Worm (Caenorhabditis elegans): ENCODE results near the gene cyp-33C11.

The cyp-33C11 gene

DNA sequence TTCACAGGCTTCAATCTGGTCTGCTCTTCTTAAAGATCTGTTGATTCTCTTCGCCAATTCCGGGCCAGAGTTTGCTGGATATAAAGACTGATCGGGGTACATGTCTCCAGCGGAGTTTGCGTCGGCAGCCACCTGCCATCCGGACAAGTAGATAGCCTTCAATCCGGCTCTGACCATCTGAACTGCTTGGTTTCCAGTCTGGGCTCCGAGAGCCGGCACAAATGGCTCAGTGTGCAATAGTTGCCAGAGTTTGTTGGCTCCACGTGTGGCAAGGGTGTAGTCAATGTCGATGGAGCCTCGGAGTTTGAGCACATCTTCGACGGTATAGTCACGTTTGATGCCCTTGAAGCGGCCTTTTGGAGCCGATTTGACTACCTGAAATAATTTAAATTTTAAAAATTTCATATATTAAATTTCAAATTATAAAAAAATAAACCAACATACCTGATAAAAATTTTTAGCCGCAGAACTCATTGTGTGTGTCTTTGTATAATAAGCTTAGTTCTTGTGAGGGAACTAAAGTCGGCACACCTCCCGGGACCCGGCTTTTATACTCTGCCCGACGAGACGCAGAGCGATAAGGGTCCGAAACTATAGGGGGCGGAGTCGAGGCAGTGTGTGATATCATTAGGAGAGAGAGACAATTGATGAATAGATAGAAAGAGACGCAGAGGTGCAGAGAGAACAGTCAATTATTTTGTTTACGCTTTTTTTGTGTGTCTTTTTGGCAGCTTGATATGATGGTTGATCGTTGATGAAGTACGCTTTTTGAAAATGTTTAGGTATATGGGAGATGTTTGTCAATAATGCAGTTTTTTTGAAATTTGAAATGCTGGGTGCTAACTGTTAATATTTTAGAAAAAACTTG is 14.9 kb upstream of the cyp-33C11 start, which contains the start of the genes icl-1 and srh-2:
TSS of gene icl-1 (minus strand) at position 521 of the 868 bp plus-strand sequence.
TSS of gene srh-2 (plus strand) at position 818 of the 868 bp plus-strand sequence.
- peak; percentile 68 for TF ChIP-seq nfya-1 (tag; optimal IDR thresholded peaks at IDR 0.05; ENCODE audit: insufficient read depth)
- TF ChIP-seq nhr-11 (tag; optimal IDR thresholded peaks at IDR 0.05) = no peak
- no peak for TF ChIP-seq sea-2 (GFP tag; optimal IDR thresholded peaks at IDR 0.05)
- no peak for TF ChIP-seq snpc-4 (tag; optimal IDR thresholded peaks at IDR 0.05)
- no peak for TF ChIP-seq ztf-11 (tag; optimal IDR thresholded peaks at IDR 0.05)
- TF ChIP-seq zag-1 (tag; optimal IDR thresholded peaks at IDR 0.05) = no peak
- peak; percentile 65 for TF ChIP-seq pqm-1 (tag; optimal IDR thresholded peaks at IDR 0.05)
- peak; percentile 15 for TF ChIP-seq fos-1 (tag; optimal IDR thresholded peaks at IDR 0.05)
- peak; percentile 67 for TF ChIP-seq ceh-28 (tag; optimal IDR thresholded peaks at IDR 0.05)
- TF ChIP-seq lin-39 (tag; optimal IDR thresholded peaks at IDR 0.05) = peak; percentile 11
- no peak for TF ChIP-seq nhr-237 (tag; optimal IDR thresholded peaks at IDR 0.05)
- peak; percentile 73 for TF ChIP-seq nhr-43 (tag; optimal IDR thresholded peaks at IDR 0.05; ENCODE audit: poor library complexity, severe bottlenecking)
- TF ChIP-seq fkh-2 (tag; optimal IDR thresholded peaks at IDR 0.05) = no peak
- peak; percentile 71 for TF ChIP-seq nhr-23 (tag; optimal IDR thresholded peaks at IDR 0.05)
- no peak for TF ChIP-seq elt-3 (tag; optimal IDR thresholded peaks at IDR 0.05)
- TF ChIP-seq lin-15B (tag; optimal IDR thresholded peaks at IDR 0.05) = peak; percentile 28
- peak; percentile 92 for TF ChIP-seq ama-1 (optimal IDR thresholded peaks at IDR 0.05)
- peak; percentile 2 for TF ChIP-seq nhr-25 (tag; optimal IDR thresholded peaks at IDR 0.05)
- peak; percentile 83 for TF ChIP-seq elt-2 (tag; optimal IDR thresholded peaks at IDR 0.05)
- TF ChIP-seq lsy-12 (tag; optimal IDR thresholded peaks at IDR 0.05) = peak; percentile 42
- peak; percentile 8 for TF ChIP-seq tbx-2 (tag; optimal IDR thresholded peaks at IDR 0.05)
- peak; percentile 79 for TF ChIP-seq pha-4 (tag; optimal IDR thresholded peaks at IDR 0.05)
- TF ChIP-seq jun-1 (tag; optimal IDR thresholded peaks at IDR 0.05) = peak; percentile 43

DNA sequence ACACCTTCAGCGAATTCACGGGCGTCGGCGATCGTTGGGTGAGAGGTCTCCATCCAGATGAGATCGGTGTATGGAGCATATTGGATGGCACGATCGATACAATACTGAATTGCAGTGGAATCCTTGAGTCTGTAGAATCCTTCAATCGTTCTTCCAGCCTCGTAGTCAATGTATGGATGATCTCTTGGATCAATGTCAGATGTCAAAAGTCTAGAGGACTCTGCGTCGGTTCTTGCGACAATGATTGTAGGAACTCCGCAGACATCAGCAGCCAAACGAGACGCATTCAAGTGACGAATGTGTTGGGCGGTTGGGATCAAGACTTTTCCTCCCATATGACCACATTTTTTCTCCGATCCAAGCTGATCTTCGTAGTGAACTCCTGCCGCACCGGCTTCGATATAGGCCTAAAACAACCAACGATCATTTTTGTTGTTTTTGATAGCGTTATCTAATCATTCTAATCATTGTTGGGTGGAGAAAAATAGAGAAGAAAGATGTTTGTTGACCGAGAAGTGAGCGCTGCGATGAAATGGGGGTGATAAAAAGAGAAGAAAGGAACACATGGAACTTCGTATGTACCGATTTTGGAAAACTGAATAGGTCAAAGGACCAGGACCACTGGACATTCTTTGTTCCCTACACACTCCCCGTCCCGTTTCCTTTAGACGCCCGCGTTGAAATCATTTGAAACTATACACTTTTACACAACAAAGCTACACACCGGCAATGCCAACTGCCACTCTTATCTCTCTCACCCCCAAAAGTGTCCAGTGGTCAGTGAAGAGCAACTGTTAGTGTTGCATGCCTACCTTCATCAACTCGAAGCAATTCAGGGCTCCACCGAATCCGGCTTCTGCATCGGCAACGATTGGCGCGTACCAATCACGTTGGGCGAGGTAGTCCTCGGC is 14.0 kb upstream of the cyp-33C11 start:
- no peak for TF ChIP-seq mdl-1 (tag; optimal IDR thresholded peaks at IDR 0.05)
- no peak for TF ChIP-seq ceh-28 (tag; optimal IDR thresholded peaks at IDR 0.05)
- peak; percentile 17 for TF ChIP-seq pqm-1 (tag; optimal IDR thresholded peaks at IDR 0.05)
- TF ChIP-seq ama-1 (optimal IDR thresholded peaks at IDR 0.05) = peak; percentile 95
- TF ChIP-seq egl-5 (tag; optimal IDR thresholded peaks at IDR 0.05) = peak; percentile 35
- TF ChIP-seq elt-2 (tag; optimal IDR thresholded peaks at IDR 0.05) = peak; percentile 13
- peak; percentile 56 for TF ChIP-seq nhr-43 (tag; optimal IDR thresholded peaks at IDR 0.05; ENCODE audit: poor library complexity, severe bottlenecking)
- no peak for TF ChIP-seq hmg-11 (tag; optimal IDR thresholded peaks at IDR 0.05)
- no peak for TF ChIP-seq lsy-12 (tag; optimal IDR thresholded peaks at IDR 0.05)
- no peak for TF ChIP-seq nfya-1 (tag; optimal IDR thresholded peaks at IDR 0.05; ENCODE audit: insufficient read depth)
- TF ChIP-seq nhr-25 (tag; optimal IDR thresholded peaks at IDR 0.05) = peak; percentile 25
- no peak for TF ChIP-seq nhr-237 (tag; optimal IDR thresholded peaks at IDR 0.05)
- TF ChIP-seq elt-3 (tag; optimal IDR thresholded peaks at IDR 0.05) = peak in 1 of 3 experiments; percentile 5

- TF ChIP-seq fos-1 (tag; optimal IDR thresholded peaks at IDR 0.05) (no peak), ztf-11 (tag; optimal IDR thresholded peaks at IDR 0.05) (no peak), elt-3 (tag; optimal IDR thresholded peaks at IDR 0.05) (peak in 1 of 3 experiments; percentile 53), snpc-4 (tag; optimal IDR thresholded peaks at IDR 0.05) (no peak), unc-39 (tag; optimal IDR thresholded peaks at IDR 0.05) (no peak), ceh-16 (tag; optimal IDR thresholded peaks at IDR 0.05) (no peak), lsy-12 (tag; optimal IDR thresholded peaks at IDR 0.05) (no peak), mml-1 (tag; optimal IDR thresholded peaks at IDR 0.05) (no peak), nfya-1 (tag; optimal IDR thresholded peaks at IDR 0.05; ENCODE audit: insufficient read depth) (peak; percentile 18), nhr-23 (tag; optimal IDR thresholded peaks at IDR 0.05) (peak; percentile 5), nhr-43 (tag; optimal IDR thresholded peaks at IDR 0.05; ENCODE audit: poor library complexity, severe bottlenecking) (peak; percentile 24), nhr-28 (tag; optimal IDR thresholded peaks at IDR 0.05) (no peak), ama-1 (optimal IDR thresholded peaks at IDR 0.05) (peak; percentile 82), elt-1 (tag; optimal IDR thresholded peaks at IDR 0.05) (no peak), nhr-67 (tag; optimal IDR thresholded peaks at IDR 0.05) (no peak), pqm-1 (tag; optimal IDR thresholded peaks at IDR 0.05) (no peak), fkh-10 (GFP tag; optimal IDR thresholded peaks at IDR 0.05) (no peak), R02D3.7 (tag; optimal IDR thresholded peaks at IDR 0.05) (no peak), pha-4 (tag; optimal IDR thresholded peaks at IDR 0.05) (no peak), unc-62 (GFP tag; optimal IDR thresholded peaks at IDR 0.05) (no peak), elt-2 (tag; optimal IDR thresholded peaks at IDR 0.05) (no peak), eor-1 (tag; optimal IDR thresholded peaks at IDR 0.05) (no peak), lin-39 (tag; optimal IDR thresholded peaks at IDR 0.05) (peak; percentile 38), tbx-2 (tag; optimal IDR thresholded peaks at IDR 0.05) (no peak), egl-5 (tag; optimal IDR thresholded peaks at IDR 0.05) (no peak), nhr-25 (tag; optimal IDR thresholded peaks at IDR 0.05) (peak; percentile 2), hmg-11 (tag; optimal IDR thresholded peaks at IDR 0.05) (no peak)
Observed at ce11 chrV:725807-726572, 13.2 kb upstream of the cyp-33C11 start.

All from whole organism, L3 larva.